Worm (Caenorhabditis elegans) whole organism, L2 larva: ENCODE data around the gene gsto-3.

Experiments used
- elt-1 ChIP-seq: fragments of 150-350 bp; optimal IDR thresholded peaks from 2 replicates; lab custom pipeline; 2014; ENCODE audit warnings: missing biosample characterization, missing genetic modification characterization
- nhr-12 ChIP-seq: fragments of 150-350 bp; optimal IDR thresholded peaks from 2 replicates; lab custom pipeline; 2014; ENCODE audit warnings: missing biosample characterization, missing genetic modification characterization
- nhr-77 ChIP-seq: fragments of 150-350 bp; optimal IDR thresholded peaks from 2 replicates; lab custom pipeline; 2014; ENCODE audit warnings: missing biosample characterization, missing genetic modification characterization
- unc-55 ChIP-seq: fragments of 150-350 bp; sonication (generic microtip); optimal IDR thresholded peaks from 3 replicates; lab custom pipeline; 2014; ENCODE audit warnings: missing biosample characterization, missing genetic modification reagents, missing genetic modification characterization
- unc-62 ChIP-seq: fragments of 150-350 bp; optimal IDR thresholded peaks from 2 replicates; lab custom pipeline; 2014; ENCODE audit warnings: missing biosample characterization, missing genetic modification reagents, missing genetic modification characterization

DNA sequence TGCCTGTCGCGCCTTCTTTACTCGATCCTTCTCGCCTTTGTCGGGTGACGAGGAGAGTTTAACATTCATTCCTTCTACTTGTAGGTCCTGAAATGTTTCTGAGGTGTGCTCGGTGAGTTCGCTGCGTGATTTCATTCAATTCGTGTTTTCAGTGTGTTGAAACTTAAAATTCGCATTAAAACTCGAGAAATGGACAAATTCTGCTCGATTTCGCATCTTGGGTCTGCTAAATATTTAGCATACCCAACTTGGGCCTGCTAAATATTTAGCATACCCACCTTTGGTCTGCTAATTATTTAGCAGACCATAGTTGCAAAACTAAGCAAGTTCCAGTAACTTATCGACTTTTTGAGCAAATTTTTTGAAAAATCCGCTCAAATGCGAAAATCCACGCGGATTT, 33.7 kb downstream of the gsto-3 start:
- TF ChIP-seq unc-62 (no peak), nhr-77 (tag; lab: Kevin White, UChicago) (no peak), elt-1 (no peak), nhr-12 (no peak), unc-55 (no peak)
